Worm (Caenorhabditis elegans): ENCODE results near the gene sap-49.

The sap-49 gene

DNA sequence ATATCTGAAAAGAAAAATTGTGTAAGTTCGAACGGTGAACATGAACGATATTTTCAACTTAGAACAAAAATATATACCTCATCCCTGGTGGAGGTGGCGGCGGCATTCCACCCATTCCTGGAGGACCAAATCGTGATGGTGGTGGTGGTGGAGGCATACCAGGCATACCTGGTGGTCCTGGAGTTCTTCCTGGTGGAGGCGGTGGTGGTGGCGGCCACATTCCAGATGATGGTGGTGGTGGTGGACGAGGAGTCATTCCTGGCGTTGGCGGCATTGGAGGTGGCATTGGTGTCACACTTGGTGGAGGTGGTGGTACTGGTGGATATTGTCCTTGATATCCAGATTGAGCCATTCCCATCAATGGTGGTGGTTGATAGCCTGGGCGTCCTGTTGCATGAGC, 950 bp downstream of the sap-49 start:
- TF ChIP-seq zfh-2 (GFP tag; conservative IDR thresholded peaks at IDR 0.05) (peak; percentile 74), zim-3 (tag; optimal IDR thresholded peaks at IDR 0.05) (peak; percentile 7), egrh-3 (GFP tag; IDR thresholded peaks at IDR 0.05) (peak; percentile 7; the same call in 1 of the 2 replicates), attf-5 (GFP tag; optimal IDR thresholded peaks at IDR 0.05) (no peak)

DNA sequence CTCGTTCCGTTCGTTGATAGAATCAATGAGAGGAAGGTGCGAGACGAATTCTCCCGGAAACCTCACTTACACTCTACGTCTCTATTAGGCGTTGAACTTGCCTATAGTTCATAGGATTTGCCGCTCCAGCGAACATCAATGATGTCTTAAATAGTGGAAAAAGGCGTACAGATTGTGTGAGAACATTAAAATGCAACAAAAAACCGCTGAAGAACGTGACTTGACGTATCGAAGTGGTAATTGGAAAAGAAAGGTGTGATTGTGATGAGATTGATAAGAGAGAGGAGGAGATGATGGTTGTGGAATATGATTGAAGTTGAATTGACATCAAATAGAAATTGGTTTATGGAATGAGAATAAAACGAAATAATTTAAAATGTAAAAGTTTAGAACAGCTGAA, 1.6 kb downstream of the sap-49 start:
- TF ChIP-seq nhr-80 (tag; optimal IDR thresholded peaks at IDR 0.05) = peak; percentile 82
- TF ChIP-seq mes-4 (tag; optimal IDR thresholded peaks at IDR 0.05) = no peak
- TF ChIP-seq lin-54 (GFP tag; optimal IDR thresholded peaks at IDR 0.05) = peak; percentile 18
- TF ChIP-seq lin-40 (tag; optimal IDR thresholded peaks at IDR 0.05) = peak; percentile 12
- TF ChIP-seq ztf-25 (GFP tag; IDR thresholded peaks at IDR 0.05) = no peak
- no peak for TF ChIP-seq cebp-1 (GFP tag; IDR thresholded peaks at IDR 0.05)
- TF ChIP-seq cebp-1 (tag; optimal IDR thresholded peaks at IDR 0.05) = peak; percentile 25
- 0 out of 2 replicates have a peak, but pooled peaks have one; percentile 48 for TF ChIP-seq B0336.3 (GFP tag; IDR thresholded peaks at IDR 0.05)
- peak; percentile 49 for TF ChIP-seq attf-5 (GFP tag; optimal IDR thresholded peaks at IDR 0.05)
- TF ChIP-seq tbp1 (GFP tag; optimal IDR thresholded peaks at IDR 0.05) = peak; percentile 18
- peak; percentile 30 for TF ChIP-seq atf-7 (tag; optimal IDR thresholded peaks at IDR 0.05)
- no peak for TF ChIP-seq dpff-1 (tag; optimal IDR thresholded peaks at IDR 0.05)

DNA sequence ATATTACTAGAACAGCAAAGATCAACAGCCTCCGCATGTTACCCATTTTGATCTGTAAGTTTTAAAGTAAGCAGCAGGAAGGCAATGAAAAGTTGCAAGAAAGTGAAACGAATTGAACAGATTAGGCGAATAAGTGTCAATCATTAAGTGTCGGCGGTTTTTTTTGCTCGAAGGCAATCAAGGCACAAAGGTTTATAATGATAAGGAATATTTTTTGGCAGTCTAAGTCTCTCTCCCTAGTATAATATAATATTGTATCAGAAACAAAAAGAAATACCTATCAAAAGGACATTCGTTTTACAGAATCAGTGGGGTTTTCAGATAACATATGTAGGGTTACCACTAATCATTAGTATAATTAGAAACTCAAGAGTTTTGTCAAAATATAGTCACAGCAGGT, 2.9 kb downstream of the sap-49 start, which contains the start of gene nrf-6:
Gene nrf-6, minus strand, starts transcription at position 52 of the 400 bp plus-strand sequence.
- TF ChIP-seq C17E4.6 (GFP tag; IDR thresholded peaks at IDR 0.05) = no peak
- TF ChIP-seq snpc-4 (GFP tag; optimal IDR thresholded peaks at IDR 0.05) = no peak
- no peak for TF ChIP-seq snpc-4 (tag; optimal IDR thresholded peaks at IDR 0.05)
- TF ChIP-seq pbrm-1 (GFP tag; IDR thresholded peaks at IDR 0.05) = no peak
- TF ChIP-seq tbp1 (GFP tag; optimal IDR thresholded peaks at IDR 0.05) = peak; percentile 5
- TF ChIP-seq die-1 (tag; optimal IDR thresholded peaks at IDR 0.05) = no peak
- TF ChIP-seq nhr-80 (tag; optimal IDR thresholded peaks at IDR 0.05) = peak; percentile 94
- TF ChIP-seq aptf-3 (GFP tag; IDR thresholded peaks at IDR 0.05) = no peak
- TF ChIP-seq ets-4 (GFP tag; optimal IDR thresholded peaks at IDR 0.05) = no peak
- TF ChIP-seq atf-7 (tag; optimal IDR thresholded peaks at IDR 0.05) = peak; percentile 26
- TF ChIP-seq nhr-90 (tag; optimal IDR thresholded peaks at IDR 0.05) = no peak

DNA sequence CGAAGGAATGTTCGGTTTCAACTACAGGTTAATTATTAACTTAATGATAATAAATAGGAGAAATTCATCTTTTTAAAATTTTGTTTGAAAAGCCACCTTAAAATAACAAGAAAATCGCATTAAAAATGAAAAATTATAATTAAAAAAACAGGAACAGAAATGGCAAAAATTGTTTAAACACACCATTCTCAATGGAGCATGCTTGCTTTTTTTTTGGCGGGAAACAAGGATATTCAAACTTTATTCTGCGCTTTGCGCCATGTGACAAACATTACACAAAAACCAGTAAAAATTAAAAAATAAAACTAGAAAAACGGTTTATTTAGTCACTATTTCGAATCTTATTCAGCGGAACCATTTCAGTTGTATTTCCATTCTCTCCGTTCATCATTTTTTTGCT, 6.8 kb downstream of the sap-49 start:
- TF ChIP-seq efl-1 (GFP tag; optimal IDR thresholded peaks at IDR 0.05) (peak; percentile 41), pbrm-1 (GFP tag; IDR thresholded peaks at IDR 0.05) (no peak), ceh-91 (GFP tag; IDR thresholded peaks at IDR 0.05) (no peak), F33H1.4 (GFP tag; IDR thresholded peaks at IDR 0.05) (no peak)

DNA sequence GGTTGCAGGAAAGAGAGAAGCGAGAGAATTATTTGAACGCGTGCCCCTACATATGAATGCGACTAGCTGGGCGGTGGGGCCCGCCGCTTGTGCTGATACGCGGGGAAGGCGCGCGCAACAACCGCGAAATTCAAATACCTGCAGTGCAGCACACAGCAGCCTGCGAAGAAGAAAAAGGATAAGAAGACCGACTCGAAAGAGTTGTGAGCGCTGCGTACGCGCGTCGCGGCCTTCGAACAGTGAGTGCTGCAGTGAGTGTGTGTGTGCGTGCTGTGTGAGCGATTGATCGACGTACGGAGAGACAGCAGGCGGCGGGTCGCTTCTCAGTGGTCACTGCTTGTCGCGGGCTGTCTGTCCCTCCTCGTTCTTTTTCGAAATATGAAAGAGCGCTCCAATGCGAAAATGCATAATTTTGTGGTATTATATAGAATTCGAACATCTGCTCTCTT, 7.3 kb downstream of the sap-49 start:
- TF ChIP-seq sptf-2 (GFP tag; optimal IDR thresholded peaks at IDR 0.05) = peak; percentile 18
- peak; percentile 100 for TF ChIP-seq zfh-2 (GFP tag; conservative IDR thresholded peaks at IDR 0.05)
- TF ChIP-seq lsl-1 (GFP tag; optimal IDR thresholded peaks at IDR 0.05) = peak; percentile 22
- TF ChIP-seq sdz-38 (tag; optimal IDR thresholded peaks at IDR 0.05) = no peak
- no peak for TF ChIP-seq F57C9.4 (tag; optimal IDR thresholded peaks at IDR 0.05)
- 0 out of 2 replicates have a peak, but pooled peaks have one; percentile 21 for TF ChIP-seq cebp-2 (GFP tag; IDR thresholded peaks at IDR 0.05)
- no peak for TF ChIP-seq rec-8 (tag; optimal IDR thresholded peaks at IDR 0.05)
- TF ChIP-seq F37B4.10 (GFP tag; IDR thresholded peaks at IDR 0.05) = no peak
- peak; percentile 86 for TF ChIP-seq somi-1 (GFP tag; optimal IDR thresholded peaks at IDR 0.05)
- TF ChIP-seq ceh-27 (GFP tag; optimal IDR thresholded peaks at IDR 0.05) = peak; percentile 87
- no peak for TF ChIP-seq ama-1 (optimal IDR thresholded peaks at IDR 0.05)
- TF ChIP-seq ama-1 (GFP tag; optimal IDR thresholded peaks at IDR 0.05) = peak in 1 of 2 experiments; percentile 18
- no peak for TF ChIP-seq hrde-1 (tag; optimal IDR thresholded peaks at IDR 0.05; ENCODE audit: borderline replicate concordance)
- TF ChIP-seq ztf-18 (tag; optimal IDR thresholded peaks at IDR 0.05) = peak; percentile 78
- peak; percentile 94 for TF ChIP-seq dox-1 (GFP tag; IDR thresholded peaks at IDR 0.05)
- TF ChIP-seq attf-6 (GFP tag; IDR thresholded peaks at IDR 0.05) = no peak
- peak; percentile 76 for TF ChIP-seq gei-17 (GFP tag; optimal IDR thresholded peaks at IDR 0.05)
- no peak for TF ChIP-seq F55B11.4 (tag; optimal IDR thresholded peaks at IDR 0.05; ENCODE audit: borderline replicate concordance, insufficient read depth)
- TF ChIP-seq F57A8.1 (GFP tag; optimal IDR thresholded peaks at IDR 0.05) = no peak

All from whole organism, young adult.